Worm (Caenorhabditis elegans): ENCODE data around the gene C06G4.4.

C06G4.4 gene

ce11 chrIII:7973968-7974607, 3.5 kb downstream of the C06G4.4 start (continued):
- TF ChIP-seq nhr-19 (GFP tag; conservative IDR thresholded peaks at IDR 0.05) (peak; percentile 69), nhr-237 (tag; optimal IDR thresholded peaks at IDR 0.05) (no peak), nhr-71 (tag; optimal IDR thresholded peaks at IDR 0.05) (peak; percentile 56), pax-3 (tag; optimal IDR thresholded peaks at IDR 0.05) (no peak), isw-1 (GFP tag; IDR thresholded peaks at IDR 0.05) (no peak), mab-9 (GFP tag; IDR thresholded peaks at IDR 0.05) (no peak), grh-1 (GFP tag; IDR thresholded peaks at IDR 0.05) (no peak), efl-3 (GFP tag; optimal IDR thresholded peaks at IDR 0.05) (no peak), nhr-28 (tag; optimal IDR thresholded peaks at IDR 0.05) (no peak), lsy-2 (tag; optimal IDR thresholded peaks at IDR 0.05) (peak in 1 of 2 experiments; percentile 19), egl-13 (tag; optimal IDR thresholded peaks at IDR 0.05) (no peak), lin-14 (GFP tag; optimal IDR thresholded peaks at IDR 0.05) (peak; percentile 57), nhr-85 (tag) (peak; percentile 70), Y116A8C.19 (tag; optimal IDR thresholded peaks at IDR 0.05; ENCODE audit: borderline replicate concordance) (no peak), nhr-90 (tag; optimal IDR thresholded peaks at IDR 0.05; ENCODE audit: poor library complexity) (no peak)

ce11 chrIII:7973201-7973767, 4.3 kb downstream of the C06G4.4 start, which contains the start of the genes eef-1B.1 and aco-2:
eef-1B.1 (minus strand) TSS chrIII:7973386.
aco-2 (plus strand) TSS chrIII:7973717.
- peak; percentile 95 for TF ChIP-seq rnt-1 (tag; optimal IDR thresholded peaks at IDR 0.05)
- no peak for TF ChIP-seq sptf-1 (tag; optimal IDR thresholded peaks at IDR 0.05)
- no peak for TF ChIP-seq ces-1 (GFP tag; optimal IDR thresholded peaks at IDR 0.05)
- TF ChIP-seq lin-15B (tag; optimal IDR thresholded peaks at IDR 0.05), result peak; percentile 84
- TF ChIP-seq ets-5 (GFP tag; IDR thresholded peaks at IDR 0.05), result no peak
- TF ChIP-seq ceh-88 (GFP tag; IDR thresholded peaks at IDR 0.05), result peak; percentile 62
- peak; percentile 92 for TF ChIP-seq xbp-1 (tag; optimal IDR thresholded peaks at IDR 0.05)
- TF ChIP-seq jun-1 (tag; optimal IDR thresholded peaks at IDR 0.05), result peak; percentile 89
- peak; percentile 96 for TF ChIP-seq lin-13 (GFP tag; optimal IDR thresholded peaks at IDR 0.05)
- peak; percentile 98 for TF ChIP-seq unc-130 (tag; optimal IDR thresholded peaks at IDR 0.05)
- TF ChIP-seq C16A3.4 (tag; optimal IDR thresholded peaks at IDR 0.05), result peak; percentile 96
- peak; percentile 69 for TF ChIP-seq C04F5.9 (tag; optimal IDR thresholded peaks at IDR 0.05)
- no peak for TF ChIP-seq nhr-76 (tag; optimal IDR thresholded peaks at IDR 0.05)
- TF ChIP-seq grh-1 (GFP tag; IDR thresholded peaks at IDR 0.05), result peak; percentile 88
- TF ChIP-seq egl-13 (tag; optimal IDR thresholded peaks at IDR 0.05), result peak; percentile 82
- peak; percentile 87 for TF ChIP-seq nhr-77 (tag; optimal IDR thresholded peaks at IDR 0.05)
- peak; percentile 90 for TF ChIP-seq unc-86 (tag; optimal IDR thresholded peaks at IDR 0.05)
- peak; percentile 97 for TF ChIP-seq nhr-20 (tag; optimal IDR thresholded peaks at IDR 0.05)
- TF ChIP-seq blmp-1 (tag; optimal IDR thresholded peaks at IDR 0.05), result peak; percentile 95
- no peak for TF ChIP-seq nhr-12 (tag; optimal IDR thresholded peaks at IDR 0.05)
- peak; percentile 74 for TF ChIP-seq hpl-2 (GFP tag; optimal IDR thresholded peaks at IDR 0.05)
- TF ChIP-seq fkh-8 (tag; optimal IDR thresholded peaks at IDR 0.05), result peak; percentile 89
- TF ChIP-seq egl-27 (tag; optimal IDR thresholded peaks at IDR 0.05), result no peak
- TF ChIP-seq ceh-8 (GFP tag; optimal IDR thresholded peaks at IDR 0.05), result peak; percentile 64
- peak; percentile 39 for TF ChIP-seq nhr-237 (tag; optimal IDR thresholded peaks at IDR 0.05)
- TF ChIP-seq unc-98 (GFP tag; IDR thresholded peaks at IDR 0.05), result no peak
- TF ChIP-seq hlh-4 (tag; optimal IDR thresholded peaks at IDR 0.05), result no peak
- peak; percentile 87 to 90 (median 88) for TF ChIP-seq dpl-1 (GFP tag; optimal IDR thresholded peaks at IDR 0.05)
- peak; percentile 94 to 95 for TF ChIP-seq lin-35 (GFP tag; optimal IDR thresholded peaks at IDR 0.05)
- TF ChIP-seq nhr-71 (tag; optimal IDR thresholded peaks at IDR 0.05), result peak; percentile 96
- TF ChIP-seq fkh-10 (GFP tag; optimal IDR thresholded peaks at IDR 0.05), result peak; percentile 43
- peak; percentile 89 for TF ChIP-seq ztf-4 (tag; optimal IDR thresholded peaks at IDR 0.05)
- peak; percentile 78 for TF ChIP-seq pax-3 (tag; optimal IDR thresholded peaks at IDR 0.05)
- no peak for TF ChIP-seq alr-1 (tag; optimal IDR thresholded peaks at IDR 0.05; ENCODE audit: borderline replicate concordance)
- peak; percentile 91 to 93 for TF ChIP-seq efl-1 (optimal IDR thresholded peaks at IDR 0.05)
- peak; percentile 83 to 98 for TF ChIP-seq efl-1 (GFP tag; optimal IDR thresholded peaks at IDR 0.05 in 1 of 2)
- peak; percentile 95 for TF ChIP-seq lin-14 (GFP tag; optimal IDR thresholded peaks at IDR 0.05)
- peak; percentile 97 for TF ChIP-seq nhr-85 (tag)
- peak; percentile 71 for TF ChIP-seq sup-37 (GFP tag; optimal IDR thresholded peaks at IDR 0.05)
- peak; percentile 63 for TF ChIP-seq lir-3 (tag; optimal IDR thresholded peaks at IDR 0.05; ENCODE audit: poor library complexity)
- peak; percentile 83 for TF ChIP-seq zip-4 (GFP tag; optimal IDR thresholded peaks at IDR 0.05)

All from whole organism, L1 larva.